Worm (Caenorhabditis elegans) whole organism, L4 larva: ENCODE results near the gene fipr-8.

ENCODE experiments used
- ZK337.2 ChIP-seq: fragments of 200-800 bp; sonication (Bioruptor generic); IDR thresholded peaks from 2 replicates; pipeline ENCODE4 v1.3.6; 2022; ENCODE audit warnings: missing genetic modification reagents, missing genetic modification characterization, missing compliant biosample characterization
- aly-2 ChIP-seq: sonication (generic microtip); optimal IDR thresholded peaks from 2 replicates; lab custom pipeline; 2018; ENCODE audit warnings: missing biosample characterization, missing genetic modification characterization
- ceh-82 ChIP-seq: sonication (generic microtip); optimal IDR thresholded peaks from 2 replicates; lab custom pipeline; 2017; ENCODE audit warnings: missing biosample characterization, missing genetic modification characterization
- ces-1 ChIP-seq: fragments of 150-350 bp; sonication (generic microtip); optimal IDR thresholded peaks from 4 replicates; lab custom pipeline; 2014; ENCODE audit warnings: missing biosample characterization, missing genetic modification reagents, missing genetic modification characterization
- cey-2 ChIP-seq: sonication (generic microtip); optimal IDR thresholded peaks from 3 replicates; lab custom pipeline; 2017; ENCODE audit warnings: missing genetic modification characterization, mild to moderate bottlenecking, missing compliant biosample characterization, antibody characterized with exemption, borderline replicate concordance; ENCODE audit not compliant: insufficient read depth
- daf-12 ChIP-seq: fragments of 150-350 bp; optimal IDR thresholded peaks from 2 replicates; lab custom pipeline; 2014; ENCODE audit warnings: missing biosample characterization, missing genetic modification reagents, missing genetic modification characterization
- daf-16 ChIP-seq, 3 experiments: sonication (generic microtip); optimal IDR thresholded peaks; 2 replicates each; lab custom pipeline; 2016 to 2017; ENCODE audit warnings: missing genetic modification characterization in 3 of 3, missing genetic modification reagents in 3 of 3, mild to moderate bottlenecking in 2 of 3, missing compliant biosample characterization in 2 of 3, missing biosample characterization in 1 of 3, moderate library complexity in 1 of 3
- dmd-6 ChIP-seq: fragments of 200-800 bp; sonication (Bioruptor generic); IDR thresholded peaks from 2 replicates; pipeline ENCODE4 v1.3.6; 2022; ENCODE audit warnings: missing genetic modification reagents, missing genetic modification characterization, missing compliant biosample characterization
- dmd-9 ChIP-seq: fragments of 200-800 bp; sonication (Bioruptor generic); IDR thresholded peaks from 2 replicates; pipeline ENCODE4 v1.3.6; 2022; ENCODE audit warnings: missing genetic modification reagents, missing genetic modification characterization, missing compliant biosample characterization
- dve-1 ChIP-seq: sonication (generic microtip); optimal IDR thresholded peaks from 2 replicates; lab custom pipeline; 2017; ENCODE audit warnings: antibody characterized with exemption, mild to moderate bottlenecking, missing genetic modification characterization, missing compliant biosample characterization; ENCODE audit not compliant: insufficient read depth
- hif-1 ChIP-seq, 2 experiments: sonication (generic microtip); optimal IDR thresholded peaks; 2 replicates each; lab custom pipeline; 2016 to 2017; ENCODE audit warnings: missing compliant biosample characterization in 2 of 2, missing genetic modification characterization in 2 of 2, missing genetic modification reagents in 2 of 2, missing genotype in 2 of 2, mild to moderate bottlenecking in 1 of 2
- hlh-11 ChIP-seq: fragments of 200-800 bp; sonication (Bioruptor generic); optimal IDR thresholded peaks from 2 replicates; lab custom pipeline; 2018; ENCODE audit warnings: mild to moderate bottlenecking, missing genetic modification characterization, missing compliant biosample characterization
- hmg-1.1 ChIP-seq: fragments of 200-800 bp; sonication (Bioruptor generic); IDR thresholded peaks from 2 replicates; pipeline ENCODE4 v1.3.6; 2022; ENCODE audit warnings: missing genetic modification reagents, missing genetic modification characterization, missing compliant biosample characterization
- jun-1 ChIP-seq: fragments of 150-350 bp; optimal IDR thresholded peaks from 2 replicates; lab custom pipeline; 2014; ENCODE audit warnings: missing biosample characterization, missing genetic modification reagents, missing genetic modification characterization
- lin-38 ChIP-seq: fragments of 200-800 bp; sonication (Bioruptor generic); IDR thresholded peaks from 2 replicates; pipeline ENCODE4 v1.3.6; 2022; ENCODE audit warnings: missing genetic modification reagents, missing genetic modification characterization, missing compliant biosample characterization
- lin-39 ChIP-seq: fragments of 150-350 bp; optimal IDR thresholded peaks from 2 replicates; lab custom pipeline; 2014; ENCODE audit warnings: missing biosample characterization, missing genetic modification reagents, missing genetic modification characterization
- madf-9 ChIP-seq: fragments of 200-800 bp; sonication (Bioruptor generic); conservative IDR thresholded peaks from 2 replicates; pipeline ENCODE4 v1.3.6; 2022; ENCODE audit warnings: missing genetic modification reagents, missing genetic modification characterization, missing compliant biosample characterization
- mdt-29 ChIP-seq: fragments of 200-800 bp; sonication (Bioruptor generic); IDR thresholded peaks from 2 replicates; pipeline ENCODE4 v1.3.6; 2022; ENCODE audit warnings: missing genetic modification reagents, missing genetic modification characterization, missing compliant biosample characterization
- mxl-3 ChIP-seq: fragments of 200-800 bp; sonication (Bioruptor generic); optimal IDR thresholded peaks from 2 replicates; lab custom pipeline; 2018; ENCODE audit warnings: mild to moderate bottlenecking, missing genetic modification characterization, missing compliant biosample characterization
- nhr-25 ChIP-seq: sonication (generic microtip); optimal IDR thresholded peaks from 2 replicates; lab custom pipeline; 2017; ENCODE audit warnings: missing genetic modification characterization, mild to moderate bottlenecking, missing compliant biosample characterization, antibody characterized with exemption, moderate library complexity, borderline replicate concordance; ENCODE audit not compliant: insufficient read depth
- nhr-28 ChIP-seq: fragments of 150-350 bp; optimal IDR thresholded peaks from 2 replicates; lab custom pipeline; 2014; ENCODE audit warnings: missing biosample characterization, missing genetic modification characterization
- nhr-48 ChIP-seq: sonication (generic microtip); optimal IDR thresholded peaks from 2 replicates; lab custom pipeline; 2016; ENCODE audit warnings: mild to moderate bottlenecking, missing genetic modification characterization, missing compliant biosample characterization
- nhr-6 ChIP-seq: fragments of 150-350 bp; optimal IDR thresholded peaks from 2 replicates; lab custom pipeline; 2014; ENCODE audit warnings: missing biosample characterization, missing genetic modification characterization
- nhr-77 ChIP-seq: fragments of 150-350 bp; optimal IDR thresholded peaks from 2 replicates; lab custom pipeline; 2014; ENCODE audit warnings: missing biosample characterization, missing genetic modification characterization
- php-3 ChIP-seq: fragments of 200-800 bp; sonication (Bioruptor generic); IDR thresholded peaks from 2 replicates; pipeline ENCODE4 v1.3.6; 2022; ENCODE audit warnings: missing genetic modification reagents, missing genetic modification characterization, missing compliant biosample characterization
- pqm-1 ChIP-seq: sonication (generic microtip); optimal IDR thresholded peaks from 2 replicates; lab custom pipeline; 2017; ENCODE audit warnings: missing biosample characterization, missing genetic modification characterization
- set-16 ChIP-seq: fragments of 200-800 bp; sonication (Bioruptor generic); IDR thresholded peaks from 2 replicates; pipeline ENCODE4 v1.3.6; 2022; ENCODE audit warnings: missing genetic modification reagents, missing genetic modification characterization, missing compliant biosample characterization
- skn-1 ChIP-seq: fragments of 150-350 bp; optimal IDR thresholded peaks from 2 replicates; lab custom pipeline; 2014; ENCODE audit warnings: missing biosample characterization, missing genetic modification characterization
- tra-1 ChIP-seq: fragments of 200-800 bp; sonication (Bioruptor generic); IDR thresholded peaks from 2 replicates; pipeline ENCODE4 v1.3.6; 2022; ENCODE audit warnings: missing genetic modification reagents, missing genetic modification characterization, missing compliant biosample characterization
- unc-39 ChIP-seq: sonication (generic microtip); optimal IDR thresholded peaks from 2 replicates; lab custom pipeline; 2017; ENCODE audit warnings: missing biosample characterization, missing genetic modification characterization
- unc-62 ChIP-seq, 3 experiments: fragments of 150-350 bp in 1 of 3; sonication (generic microtip); optimal IDR thresholded peaks in 2 of 3; peaks in 1 of 3; 1 replicate in 1 of 3; 2 replicates in 2 of 3; lab custom pipeline; 2014 to 2017; ENCODE audit warnings: missing biosample characterization in 3 of 3, missing genetic modification characterization in 3 of 3, missing genetic modification reagents in 3 of 3, missing genotype in 1 of 3
- vab-7 ChIP-seq: fragments of 200-800 bp; sonication (Bioruptor generic); IDR thresholded peaks from 2 replicates; pipeline ENCODE4 v1.3.6; 2022; ENCODE audit warnings: missing genetic modification reagents, missing genetic modification characterization, missing compliant biosample characterization
- zfp-2 ChIP-seq: sonication (generic microtip); optimal IDR thresholded peaks from 2 replicates; lab custom pipeline; 2016; ENCODE audit warnings: mild to moderate bottlenecking, missing genetic modification characterization, missing compliant biosample characterization
- zip-11 ChIP-seq: fragments of 200-800 bp; sonication (Bioruptor generic); IDR thresholded peaks from 2 replicates; pipeline ENCODE4 v1.3.6; 2022; ENCODE audit warnings: missing genetic modification characterization, missing compliant biosample characterization

fipr-8 gene

ce11 chrV:10281374-10281773, 41.6 kb upstream of the fipr-8 start, which contains the start of gene lys-2 (continued):
- TF ChIP-seq dve-1 (tag; lab: Kevin White, UChicago) (peak; percentile 39), hmg-1.1 (GFP tag; lab: Robert Waterston, UW) (no peak), hif-1 (tag; optimal IDR thresholded peaks at IDR 0.05; lab: Kevin White, UChicago) (no peak), daf-12 (tag; lab: Kevin White, UChicago) (no peak), pqm-1 (tag; lab: Kevin White, UChicago) (peak; percentile 88), zfp-2 (tag; lab: Kevin White, UChicago) (no peak), nhr-6 (peak; percentile 42), tra-1 (GFP tag; lab: Robert Waterston, UW) (no peak), cey-2 (tag; lab: Kevin White, UChicago) (no peak), nhr-48 (tag; lab: Kevin White, UChicago) (no peak), ceh-82 (tag; lab: Kevin White, UChicago) (no peak), dmd-6 (peak; percentile 80), skn-1 (tag; lab: Kevin White, UChicago) (no peak)

ce11 chrV:10280112-10280511, 40.4 kb upstream of the fipr-8 start:
- peak; percentile 83 for TF ChIP-seq dve-1 (tag; lab: Kevin White, UChicago)
- TF ChIP-seq aly-2 (tag; lab: Kevin White, UChicago) = no peak
- peak in 1 of 2 experiments; percentile 18 for TF ChIP-seq hif-1 (tag; optimal IDR thresholded peaks at IDR 0.05; lab: Kevin White, UChicago)
- TF ChIP-seq nhr-77 (tag; lab: Kevin White, UChicago) = peak; percentile 28
- no peak for TF ChIP-seq jun-1 (tag; lab: Kevin White, UChicago)
- peak; percentile 70 for TF ChIP-seq nhr-28 (tag; lab: Kevin White, UChicago)
- no peak for TF ChIP-seq madf-9 (GFP tag; lab: Robert Waterston, UW)
- TF ChIP-seq nhr-25 = no peak
- no peak for TF ChIP-seq ZK337.2 (GFP tag; lab: Robert Waterston, UW)
- no peak for TF ChIP-seq vab-7 (GFP tag; lab: Robert Waterston, UW)
- TF ChIP-seq dmd-6 = peak; percentile 63
- TF ChIP-seq mdt-29 (GFP tag; lab: Robert Waterston, UW) = no peak
- TF ChIP-seq mxl-3 = no peak
- TF ChIP-seq pqm-1 (tag; lab: Kevin White, UChicago) = peak; percentile 69
- peak; percentile 46 for TF ChIP-seq hlh-11 (tag; lab: Kevin White, UChicago)
- TF ChIP-seq php-3 (GFP tag; lab: Robert Waterston, UW) = peak; percentile 82
- TF ChIP-seq lin-39 (tag; lab: Kevin White, UChicago) = no peak
- TF ChIP-seq ceh-82 (tag; lab: Kevin White, UChicago) = no peak
- no peak for TF ChIP-seq daf-16 (GFP tag; optimal IDR thresholded peaks at IDR 0.05; lab: Kevin White, UChicago)
- peak; percentile 88 for TF ChIP-seq daf-16 (tag; optimal IDR thresholded peaks at IDR 0.05; lab: Kevin White, UChicago)
- no peak for TF ChIP-seq hmg-1.1 (GFP tag; lab: Robert Waterston, UW)
- TF ChIP-seq ces-1 (GFP tag; lab: Kevin White, UChicago) = no peak
- TF ChIP-seq unc-39 (tag; lab: Kevin White, UChicago) = no peak
- TF ChIP-seq zip-11 = no peak

- no peak for TF ChIP-seq set-16 (GFP tag; lab: Robert Waterston, UW)
- no peak for TF ChIP-seq dmd-9 (GFP tag; lab: Robert Waterston, UW)
- TF ChIP-seq daf-16 (GFP tag; optimal IDR thresholded peaks at IDR 0.05; lab: Kevin White, UChicago) = no peak
- TF ChIP-seq daf-16 (tag; optimal IDR thresholded peaks at IDR 0.05; lab: Kevin White, UChicago) = peak; percentile 60
- TF ChIP-seq dve-1 (tag; lab: Kevin White, UChicago) = peak; percentile 24
- peak; percentile 68 for TF ChIP-seq nhr-28 (tag; lab: Kevin White, UChicago)
- TF ChIP-seq hlh-11 (tag; lab: Kevin White, UChicago) = peak; percentile 48
- TF ChIP-seq dmd-6 = peak; percentile 55
- peak; percentile 92 for TF ChIP-seq pqm-1 (tag; lab: Kevin White, UChicago)
- peak; percentile 8 for TF ChIP-seq nhr-77 (tag; lab: Kevin White, UChicago)
- TF ChIP-seq, all 104 proteins: peak for 7
Measured at ce11 chrV:10277579-10277978, 37.8 kb upstream of the fipr-8 start, which contains the start of gene lys-1. TSS of gene lys-1 (plus strand) at chrV:10277904.

ce11 chrV:10276038-10276437, 36.3 kb upstream of the fipr-8 start:
- TF ChIP-seq unc-62 (GFP tag; optimal IDR thresholded peaks at IDR 0.05 in 1 of 2; lab: Kevin White, UChicago) (peak in 1 of 2 experiments; percentile 36), unc-62 (tag; optimal IDR thresholded peaks at IDR 0.05; lab: Kevin White, UChicago) (no peak), lin-38 (GFP tag; lab: Robert Waterston, UW) (no peak)
